Worm (Caenorhabditis elegans): Measurements from ENCODE around the gene gst-24.

The gst-24 gene

ce11 chrII:13596505-13596977 is 14.6 kb downstream of the gst-24 start, which contains the start of the genes fbxc-23 and csc-1:
TSS of gene fbxc-23 (minus strand) at chrII:13596555.
TSS of gene csc-1 (plus strand) at chrII:13596955.
- TF ChIP-seq lin-11 (tag; optimal IDR thresholded peaks at IDR 0.05) (peak; percentile 51), lsy-2 (tag; optimal IDR thresholded peaks at IDR 0.05) (peak; percentile 91 to 98), lin-39 (tag; optimal IDR thresholded peaks at IDR 0.05) (no peak), sem-4 (tag; optimal IDR thresholded peaks at IDR 0.05) (no peak), peb-1 (tag; optimal IDR thresholded peaks at IDR 0.05) (no peak), nhr-25 (tag; optimal IDR thresholded peaks at IDR 0.05) (peak; percentile 16), nhr-11 (tag; optimal IDR thresholded peaks at IDR 0.05) (no peak), R02D3.7 (tag; optimal IDR thresholded peaks at IDR 0.05) (no peak), unc-55 (GFP tag; optimal IDR thresholded peaks at IDR 0.05) (peak; percentile 60), sma-9 (GFP tag; optimal IDR thresholded peaks at IDR 0.05) (no peak), sma-9 (tag; optimal IDR thresholded peaks at IDR 0.05) (no peak), lin-13 (GFP tag; optimal IDR thresholded peaks at IDR 0.05) (peak; percentile 49), zag-1 (tag; optimal IDR thresholded peaks at IDR 0.05) (no peak), Y55F3AM.14 (GFP tag; optimal IDR thresholded peaks at IDR 0.05) (no peak), nhr-77 (tag; optimal IDR thresholded peaks at IDR 0.05) (no peak), mdl-1 (tag; optimal IDR thresholded peaks at IDR 0.05) (no peak), ama-1 (optimal IDR thresholded peaks at IDR 0.05) (no peak), snpc-4 (tag; optimal IDR thresholded peaks at IDR 0.05) (peak; percentile 62), sma-3 (GFP tag; optimal IDR thresholded peaks at IDR 0.05) (peak; percentile 38), nhr-21 (tag; optimal IDR thresholded peaks at IDR 0.05) (peak; percentile 15), gmeb-1 (tag; optimal IDR thresholded peaks at IDR 0.05) (peak; percentile 90), elt-1 (tag; optimal IDR thresholded peaks at IDR 0.05) (no peak), mab-5 (tag; optimal IDR thresholded peaks at IDR 0.05) (no peak), mbf-1 (tag; optimal IDR thresholded peaks at IDR 0.05) (no peak), dmd-4 (tag; optimal IDR thresholded peaks at IDR 0.05) (no peak), fos-1 (tag; optimal IDR thresholded peaks at IDR 0.05) (peak; percentile 2), crh-2 (tag; optimal IDR thresholded peaks at IDR 0.05) (peak; percentile 31), skn-1 (tag; optimal IDR thresholded peaks at IDR 0.05) (no peak), C34F6.9 (tag; optimal IDR thresholded peaks at IDR 0.05) (peak; percentile 70), unc-62 (GFP tag; optimal IDR thresholded peaks at IDR 0.05) (no peak), ztf-1 (GFP tag; conservative IDR thresholded peaks at IDR 0.05) (no peak), unc-39 (tag; optimal IDR thresholded peaks at IDR 0.05) (no peak), ZK546.5 (tag; optimal IDR thresholded peaks at IDR 0.05) (no peak), ztf-11 (tag; optimal IDR thresholded peaks at IDR 0.05) (no peak), alr-1 (tag; optimal IDR thresholded peaks at IDR 0.05) (no peak), ztf-4 (tag; optimal IDR thresholded peaks at IDR 0.05) (no peak), nhr-10 (tag; optimal IDR thresholded peaks at IDR 0.05) (no peak), aly-2 (tag; optimal IDR thresholded peaks at IDR 0.05) (no peak), elt-3 (tag; optimal IDR thresholded peaks at IDR 0.05) (no peak), nhr-237 (tag; optimal IDR thresholded peaks at IDR 0.05) (no peak), nhr-12 (tag; optimal IDR thresholded peaks at IDR 0.05) (no peak), F13H6.1 (tag; optimal IDR thresholded peaks at IDR 0.05) (peak; percentile 10), nhr-129 (tag; optimal IDR thresholded peaks at IDR 0.05) (peak; percentile 4), ceh-82 (tag; optimal IDR thresholded peaks at IDR 0.05) (no peak), egl-27 (tag; optimal IDR thresholded peaks at IDR 0.05) (no peak)

- no peak for TF ChIP-seq ztf-4 (tag; optimal IDR thresholded peaks at IDR 0.05)
- no peak for TF ChIP-seq ZK546.5 (tag; optimal IDR thresholded peaks at IDR 0.05)
- TF ChIP-seq fos-1 (tag; optimal IDR thresholded peaks at IDR 0.05) = no peak
- no peak for TF ChIP-seq nhr-11 (tag; optimal IDR thresholded peaks at IDR 0.05)
- TF ChIP-seq sma-3 (GFP tag; optimal IDR thresholded peaks at IDR 0.05) = no peak
- TF ChIP-seq zag-1 (tag; optimal IDR thresholded peaks at IDR 0.05) = no peak
- no peak for TF ChIP-seq ceh-82 (tag; optimal IDR thresholded peaks at IDR 0.05)
- TF ChIP-seq lin-39 (tag; optimal IDR thresholded peaks at IDR 0.05) = no peak
- TF ChIP-seq alr-1 (tag; optimal IDR thresholded peaks at IDR 0.05) = no peak
- no peak for TF ChIP-seq ztf-11 (tag; optimal IDR thresholded peaks at IDR 0.05)
- no peak for TF ChIP-seq nhr-77 (tag; optimal IDR thresholded peaks at IDR 0.05)
- TF ChIP-seq mdl-1 (tag; optimal IDR thresholded peaks at IDR 0.05) = no peak
- no peak for TF ChIP-seq skn-1 (tag; optimal IDR thresholded peaks at IDR 0.05)
- no peak for TF ChIP-seq crh-2 (tag; optimal IDR thresholded peaks at IDR 0.05)
Observed at ce11 chrII:13595279-13595678, 15.9 kb downstream of the gst-24 start.
